5 worm cellular contexts compared by ENCODE assay signal in genomic region chrIII:2528621-2529113, ce11.
TF ChIP-seq lines count a peak whose summit lies in the region.

TSS of gene Y54F10AM.15 (minus strand) at chrIII:2528679.
TSS of gene rbc-2 (minus strand) at chrIII:2528689.
TSS of gene ndua-8 (plus strand) at chrIII:2529063.

TF ChIP-seq in whole organism, L1 larva, 84 proteins besides CTCF, POLR2A, EP300 and RAD21 (continues in another document):
- TF ChIP-seq xbp-1 (tag; optimal IDR thresholded peaks at IDR 0.05; lab: Kevin White, UChicago) (peak; percentile 93), egl-27 (tag; optimal IDR thresholded peaks at IDR 0.05; lab: Kevin White, UChicago) (peak in 1 of 2 experiments; percentile 74), ama-1 (optimal IDR thresholded peaks at IDR 0.05; lab: Kevin White, UChicago) (no peak), nhr-12 (tag; optimal IDR thresholded peaks at IDR 0.05; lab: Kevin White, UChicago) (no peak), F16B12.6 (tag; optimal IDR thresholded peaks at IDR 0.05; lab: Kevin White, UChicago) (peak; percentile 72), nhr-28 (tag; optimal IDR thresholded peaks at IDR 0.05; lab: Kevin White, UChicago) (no peak), unc-30 (tag; optimal IDR thresholded peaks at IDR 0.05; lab: Kevin White, UChicago) (no peak), ztf-4 (tag; optimal IDR thresholded peaks at IDR 0.05; lab: Kevin White, UChicago) (peak; percentile 88), snpc-4 (tag; optimal IDR thresholded peaks at IDR 0.05; lab: Kevin White, UChicago) (peak; percentile 72), nhr-77 (tag; optimal IDR thresholded peaks at IDR 0.05; lab: Kevin White, UChicago) (peak; percentile 87), irx-1 (tag; optimal IDR thresholded peaks at IDR 0.05; lab: Kevin White, UChicago) (peak; percentile 87), elt-2 (tag; optimal IDR thresholded peaks at IDR 0.05; lab: Kevin White, UChicago) (peak; percentile 63), snu-23 (GFP tag; optimal IDR thresholded peaks at IDR 0.05; lab: Kevin White, UChicago) (peak; percentile 96), tbx-2 (tag; optimal IDR thresholded peaks at IDR 0.05; lab: Kevin White, UChicago) (peak; percentile 93), nhr-47 (tag; optimal IDR thresholded peaks at IDR 0.05; lab: Kevin White, UChicago) (peak; percentile 97), ceh-90 (tag; optimal IDR thresholded peaks at IDR 0.05; lab: Kevin White, UChicago) (no peak), fkh-8 (tag; optimal IDR thresholded peaks at IDR 0.05; lab: Kevin White, UChicago) (peak; percentile 96), nhr-71 (tag; optimal IDR thresholded peaks at IDR 0.05; lab: Kevin White, UChicago) (peak; percentile 96)

TF ChIP-seq in whole organism, L3 larva, 47 proteins besides CTCF, POLR2A, EP300 and RAD21 (continues in another document):
- TF ChIP-seq elt-2 (tag; optimal IDR thresholded peaks at IDR 0.05; lab: Kevin White, UChicago) (peak; percentile 70), daf-12 (tag; optimal IDR thresholded peaks at IDR 0.05; lab: Kevin White, UChicago) (no peak), fkh-10 (GFP tag; optimal IDR thresholded peaks at IDR 0.05; lab: Kevin White, UChicago) (peak; percentile 88), lin-15B (tag; optimal IDR thresholded peaks at IDR 0.05; lab: Kevin White, UChicago) (peak; percentile 97), elt-1 (tag; optimal IDR thresholded peaks at IDR 0.05; lab: Kevin White, UChicago) (peak; percentile 78), egl-27 (tag; optimal IDR thresholded peaks at IDR 0.05; lab: Kevin White, UChicago) (peak; percentile 42), eor-1 (tag; optimal IDR thresholded peaks at IDR 0.05; lab: Kevin White, UChicago) (no peak), fos-1 (tag; optimal IDR thresholded peaks at IDR 0.05; lab: Kevin White, UChicago) (no peak), snpc-4 (tag; optimal IDR thresholded peaks at IDR 0.05; lab: Kevin White, UChicago) (peak; percentile 82), ztf-11 (tag; optimal IDR thresholded peaks at IDR 0.05; lab: Kevin White, UChicago) (no peak), lsy-12 (tag; optimal IDR thresholded peaks at IDR 0.05; lab: Kevin White, UChicago) (peak; percentile 76), pha-4 (tag; optimal IDR thresholded peaks at IDR 0.05; lab: Kevin White, UChicago) (peak; percentile 99), nhr-11 (tag; optimal IDR thresholded peaks at IDR 0.05; lab: Kevin White, UChicago) (peak; percentile 45), nhr-77 (tag; optimal IDR thresholded peaks at IDR 0.05; lab: Kevin White, UChicago) (peak; percentile 22), sea-2 (GFP tag; optimal IDR thresholded peaks at IDR 0.05; lab: Kevin White, UChicago) (no peak), nhr-25 (tag; optimal IDR thresholded peaks at IDR 0.05; lab: Kevin White, UChicago) (peak; percentile 53), egl-5 (tag; optimal IDR thresholded peaks at IDR 0.05; lab: Kevin White, UChicago) (peak; percentile 84), zag-1 (tag; optimal IDR thresholded peaks at IDR 0.05; lab: Kevin White, UChicago) (peak; percentile 72), ama-1 (optimal IDR thresholded peaks at IDR 0.05; lab: Kevin White, UChicago) (peak; percentile 60)

TF ChIP-seq in whole organism, early embryonic, 17 proteins besides CTCF, POLR2A, EP300 and RAD21:
- TF ChIP-seq pes-1 (GFP tag; IDR thresholded peaks at IDR 0.05; lab: Robert Waterston, UW) (no peak), hmg-4 (GFP tag; optimal IDR thresholded peaks at IDR 0.05; lab: Kevin White, UChicago) (peak; percentile 32), flt-1 (GFP tag; IDR thresholded peaks at IDR 0.05; lab: Robert Waterston, UW) (no peak; the same call in 1 of the 2 replicates), B0310.2 (tag; optimal IDR thresholded peaks at IDR 0.05; lab: Kevin White, UChicago) (no peak), F13C5.2 (tag; optimal IDR thresholded peaks at IDR 0.05; lab: Kevin White, UChicago) (peak; percentile 35)

TF ChIP-seq in whole organism, midembryonic, 9 proteins besides CTCF, POLR2A, EP300 and RAD21:
- TF ChIP-seq tab-1 (GFP tag; IDR thresholded peaks at IDR 0.05; lab: Robert Waterston, UW) (no peak), cog-1 (tag; optimal IDR thresholded peaks at IDR 0.05; lab: Kevin White, UChicago) (peak; percentile 19), T22C8.4 (GFP tag; IDR thresholded peaks at IDR 0.05; lab: Robert Waterston, UW) (0 out of 2 replicates have a peak, but pooled peaks have one; percentile 10)

TF ChIP-seq in whole organism, young adult, 124 proteins besides CTCF, POLR2A, EP300 and RAD21 (continues in another document):
- TF ChIP-seq madf-6 (GFP tag; IDR thresholded peaks at IDR 0.05; lab: Robert Waterston, UW), result peak; percentile 88
- no peak; the same call in none of the 2 replicates for TF ChIP-seq hmg-1.2 (GFP tag; IDR thresholded peaks at IDR 0.05; lab: Robert Waterston, UW)
- TF ChIP-seq lag-1 (GFP tag; IDR thresholded peaks at IDR 0.05; lab: Robert Waterston, UW), result no peak
- TF ChIP-seq hsf-1 (GFP tag; IDR thresholded peaks at IDR 0.05; lab: Robert Waterston, UW), result no peak
- peak; percentile 7 for TF ChIP-seq unc-62 (GFP tag; optimal IDR thresholded peaks at IDR 0.05; lab: Kevin White, UChicago)
- no peak for TF ChIP-seq nfya-2 (GFP tag; IDR thresholded peaks at IDR 0.05; lab: Robert Waterston, UW)
- peak; percentile 82 for TF ChIP-seq D2030.7 (GFP tag; IDR thresholded peaks at IDR 0.05; lab: Robert Waterston, UW)
- TF ChIP-seq F33H1.4 (GFP tag; IDR thresholded peaks at IDR 0.05; lab: Robert Waterston, UW), result peak; percentile 100
- TF ChIP-seq nhr-80 (tag; optimal IDR thresholded peaks at IDR 0.05; lab: Kevin White, UChicago), result peak; percentile 37
- TF ChIP-seq madf-10 (tag; optimal IDR thresholded peaks at IDR 0.05; lab: Kevin White, UChicago), result peak; percentile 50
- peak; percentile 80 for TF ChIP-seq B0336.3 (GFP tag; IDR thresholded peaks at IDR 0.05; lab: Robert Waterston, UW)
- TF ChIP-seq ceh-58 (GFP tag; IDR thresholded peaks at IDR 0.05; lab: Robert Waterston, UW), result no peak
- peak; percentile 47 for TF ChIP-seq unc-130 (GFP tag; optimal IDR thresholded peaks at IDR 0.05; lab: Kevin White, UChicago)
- peak; percentile 48 for TF ChIP-seq xnd-1 (tag; optimal IDR thresholded peaks at IDR 0.05; lab: Kevin White, UChicago)
- TF ChIP-seq lin-35 (GFP tag; optimal IDR thresholded peaks at IDR 0.05; lab: Kevin White, UChicago), result peak in 2 of 3 experiments; percentile 34 to 91
- peak; percentile 71 for TF ChIP-seq madf-8 (GFP tag; conservative IDR thresholded peaks at IDR 0.05; lab: Robert Waterston, UW)
- TF ChIP-seq ceh-91 (GFP tag; IDR thresholded peaks at IDR 0.05; lab: Robert Waterston, UW), result peak; percentile 81
- peak in 1 of 2 experiments; percentile 72 for TF ChIP-seq let-607 (tag; optimal IDR thresholded peaks at IDR 0.05; lab: Kevin White, UChicago)
- peak; percentile 44; the same call in 1 of the 2 replicates for TF ChIP-seq Y67H2A.10 (GFP tag; conservative IDR thresholded peaks at IDR 0.05; lab: Robert Waterston, UW)
- TF ChIP-seq snpc-3.4 (tag; optimal IDR thresholded peaks at IDR 0.05; lab: Kevin White, UChicago), result peak; percentile 61
- TF ChIP-seq rcor-1 (GFP tag; IDR thresholded peaks at IDR 0.05; lab: Robert Waterston, UW), result peak; percentile 81
- TF ChIP-seq nfyb-1 (GFP tag; IDR thresholded peaks at IDR 0.05; lab: Robert Waterston, UW), result peak; percentile 82
- TF ChIP-seq B0019.2 (GFP tag; conservative IDR thresholded peaks at IDR 0.05; lab: Robert Waterston, UW), result peak; percentile 97
- TF ChIP-seq bed-1 (GFP tag; IDR thresholded peaks at IDR 0.05; lab: Robert Waterston, UW), result no peak
- peak; percentile 5 for TF ChIP-seq ztf-26 (tag; optimal IDR thresholded peaks at IDR 0.05; lab: Kevin White, UChicago)
- peak; percentile 64 for TF ChIP-seq ztf-18 (tag; optimal IDR thresholded peaks at IDR 0.05; lab: Kevin White, UChicago)
- TF ChIP-seq him-1 (tag; optimal IDR thresholded peaks at IDR 0.05; lab: Kevin White, UChicago), result no peak
- TF ChIP-seq hmg-20 (GFP tag; IDR thresholded peaks at IDR 0.05; lab: Robert Waterston, UW), result no peak
- no peak for TF ChIP-seq ztf-25 (GFP tag; IDR thresholded peaks at IDR 0.05; lab: Robert Waterston, UW)
- 0 out of 2 replicates have a peak, but pooled peaks have one; percentile 33 for TF ChIP-seq lir-1 (GFP tag; conservative IDR thresholded peaks at IDR 0.05; lab: Robert Waterston, UW)
- TF ChIP-seq mcd-1 (GFP tag; IDR thresholded peaks at IDR 0.05; lab: Robert Waterston, UW), result peak; percentile 86
- peak; percentile 54 for TF ChIP-seq K12H6.12 (tag; optimal IDR thresholded peaks at IDR 0.05; lab: Kevin White, UChicago)
- TF ChIP-seq mxl-1 (tag; optimal IDR thresholded peaks at IDR 0.05; lab: Kevin White, UChicago), result no peak
- peak; percentile 87 for TF ChIP-seq pbrm-1 (GFP tag; IDR thresholded peaks at IDR 0.05; lab: Robert Waterston, UW)
- peak; percentile 96 for TF ChIP-seq attf-5 (GFP tag; optimal IDR thresholded peaks at IDR 0.05; lab: Kevin White, UChicago)
- peak; percentile 38 for TF ChIP-seq efl-1 (GFP tag; optimal IDR thresholded peaks at IDR 0.05; lab: Kevin White, UChicago)
- 0 out of 2 replicates have a peak, but pooled peaks have one; percentile 40 for TF ChIP-seq C17E4.6 (GFP tag; IDR thresholded peaks at IDR 0.05; lab: Robert Waterston, UW)
- TF ChIP-seq Y95B8A.8 (GFP tag; IDR thresholded peaks at IDR 0.05; lab: Robert Waterston, UW), result no peak
- TF ChIP-seq die-1 (tag; optimal IDR thresholded peaks at IDR 0.05; lab: Kevin White, UChicago), result peak; percentile 10
- no peak for TF ChIP-seq lin-26 (GFP tag; IDR thresholded peaks at IDR 0.05; lab: Robert Waterston, UW)
- TF ChIP-seq lin-40 (tag; optimal IDR thresholded peaks at IDR 0.05; lab: Kevin White, UChicago), result peak; percentile 83
- TF ChIP-seq snpc-1.1 (tag; optimal IDR thresholded peaks at IDR 0.05; lab: Kevin White, UChicago; ENCODE audit: insufficient read depth), result peak; percentile 28
- peak; percentile 94 for TF ChIP-seq F23B12.7 (tag; optimal IDR thresholded peaks at IDR 0.05; lab: Kevin White, UChicago; ENCODE audit: insufficient read depth)
- peak; percentile 69 for TF ChIP-seq tbp1 (GFP tag; optimal IDR thresholded peaks at IDR 0.05; lab: Kevin White, UChicago)
- TF ChIP-seq F55B11.4 (tag; optimal IDR thresholded peaks at IDR 0.05; lab: Kevin White, UChicago; ENCODE audit: borderline replicate concordance, insufficient read depth), result no peak
- no peak for TF ChIP-seq hlh-26 (GFP tag; conservative IDR thresholded peaks at IDR 0.05; lab: Robert Waterston, UW)
- TF ChIP-seq lsl-1 (GFP tag; optimal IDR thresholded peaks at IDR 0.05; lab: Kevin White, UChicago), result peak; percentile 80
- peak; percentile 71 for TF ChIP-seq tlf-1 (GFP tag; optimal IDR thresholded peaks at IDR 0.05; lab: Kevin White, UChicago)
- TF ChIP-seq zim-3 (tag; optimal IDR thresholded peaks at IDR 0.05; lab: Kevin White, UChicago), result no peak
- TF ChIP-seq C06A6.2 (GFP tag; conservative IDR thresholded peaks at IDR 0.05; lab: Robert Waterston, UW), result 0 out of 2 replicates have a peak, but pooled peaks have one; percentile 26

Comparison
In these comparisons a context has a peak if more than half of its experiments do, and no peak if none do; other contexts are left out.
1. Of the 8 proteins assayed by ChIP-seq in both whole organism, young adult and whole organism, L1 larva: peak only in whole organism, young adult: unc-62; only in whole organism, L1 larva: nhr-90; in both: dpl-1, efl-1, lin-35, snpc-4 and unc-130; in neither: 1.